Fruit fly (Drosophila melanogaster): ENCODE results near the gene Fhos.

Gene Fhos

dm6 chr3L:8823730-8824374 is 70.4 kb downstream of the Fhos start:
- TF ChIP-seq Vsx2 (GFP tag; optimal IDR thresholded peaks at IDR 0.05; ENCODE audit: partially characterized antibody) (no peak), ey (GFP tag; optimal IDR thresholded peaks at IDR 0.05) (peak; percentile 62), pan (optimal IDR thresholded peaks at IDR 0.05) (no peak), Abd-B (GFP tag; optimal IDR thresholded peaks at IDR 0.05) (no peak), woc (GFP tag; optimal IDR thresholded peaks at IDR 0.05) (peak; percentile 39), br (GFP tag; optimal IDR thresholded peaks at IDR 0.05) (peak; percentile 37), rgr (GFP tag; optimal IDR thresholded peaks at IDR 0.05) (peak; percentile 76), N (GFP tag; optimal IDR thresholded peaks at IDR 0.05) (no peak), CG32264 (GFP tag; optimal IDR thresholded peaks at IDR 0.05) (no peak), Sp1 (GFP tag; optimal IDR thresholded peaks at IDR 0.05) (peak; percentile 67), Jra (GFP tag; optimal IDR thresholded peaks at IDR 0.05) (no peak), HLH106 (tag; optimal IDR thresholded peaks at IDR 0.05) (peak; percentile 57), foxo (GFP tag; optimal IDR thresholded peaks at IDR 0.05) (peak in 1 of 2 experiments; percentile 31), brk (GFP tag; optimal IDR thresholded peaks at IDR 0.05) (peak; percentile 47), Rel (GFP tag; optimal IDR thresholded peaks at IDR 0.05) (no peak), Rel (tag; optimal IDR thresholded peaks at IDR 0.05) (peak; percentile 83), lola (GFP tag; optimal IDR thresholded peaks at IDR 0.05) (no peak), h (GFP tag; optimal IDR thresholded peaks at IDR 0.05) (peak; percentile 63), Hr83 (GFP tag; optimal IDR thresholded peaks at IDR 0.05; ENCODE audit: poor library complexity, severe bottlenecking) (no peak), Mio (GFP tag; optimal IDR thresholded peaks at IDR 0.05) (no peak), psq (GFP tag; optimal IDR thresholded peaks at IDR 0.05) (peak; percentile 46), OdsH (GFP tag; optimal IDR thresholded peaks at IDR 0.05) (peak; percentile 65), Hnf4 (GFP tag; optimal IDR thresholded peaks at IDR 0.05) (peak; percentile 50), Dif (GFP tag; optimal IDR thresholded peaks at IDR 0.05; ENCODE audit: partially characterized antibody) (no peak), sage (GFP tag; optimal IDR thresholded peaks at IDR 0.05) (no peak)

- no peak for TF ChIP-seq CG32264 (GFP tag; optimal IDR thresholded peaks at IDR 0.05)
- no peak for TF ChIP-seq GATAd (GFP tag; optimal IDR thresholded peaks at IDR 0.05)
- no peak for TF ChIP-seq ey (GFP tag; optimal IDR thresholded peaks at IDR 0.05)
- TF ChIP-seq CrebA (GFP tag; optimal IDR thresholded peaks at IDR 0.05; ENCODE audit: borderline replicate concordance) = no peak
- TF ChIP-seq foxo (GFP tag; optimal IDR thresholded peaks at IDR 0.05) = peak in 1 of 2 experiments; percentile 18
- TF ChIP-seq dl (GFP tag; optimal IDR thresholded peaks at IDR 0.05; ENCODE audit: insufficient read depth in 1 of 2, partially characterized antibody in 2 of 2) = no peak
- peak; percentile 56 for TF ChIP-seq fru (GFP tag; optimal IDR thresholded peaks at IDR 0.05)
- peak; percentile 30 for TF ChIP-seq woc (GFP tag; optimal IDR thresholded peaks at IDR 0.05)
- peak; percentile 2 for TF ChIP-seq Jra (GFP tag; optimal IDR thresholded peaks at IDR 0.05)
- no peak for TF ChIP-seq Hr83 (GFP tag; optimal IDR thresholded peaks at IDR 0.05; ENCODE audit: poor library complexity, severe bottlenecking)
- no peak for TF ChIP-seq Hr78 (GFP tag; optimal IDR thresholded peaks at IDR 0.05)
Measured at dm6 chr3L:8824403-8825029, 71.1 kb downstream of the Fhos start.

- TF ChIP-seq br (GFP tag; optimal IDR thresholded peaks at IDR 0.05) (peak; percentile 6), CG9705 (GFP tag; optimal IDR thresholded peaks at IDR 0.05) (no peak), Abd-B (GFP tag; optimal IDR thresholded peaks at IDR 0.05) (no peak), dl (GFP tag; optimal IDR thresholded peaks at IDR 0.05; ENCODE audit: insufficient read depth in 1 of 2, partially characterized antibody in 2 of 2) (peak in 1 of 2 experiments; percentile 44), Hr78 (GFP tag; optimal IDR thresholded peaks at IDR 0.05) (no peak), Rel (GFP tag; optimal IDR thresholded peaks at IDR 0.05) (peak; percentile 78), Rel (tag; optimal IDR thresholded peaks at IDR 0.05) (peak; percentile 94), Myc (optimal IDR thresholded peaks at IDR 0.05) (no peak), Dif (GFP tag; optimal IDR thresholded peaks at IDR 0.05; ENCODE audit: partially characterized antibody) (peak; percentile 76), Hnf4 (GFP tag; optimal IDR thresholded peaks at IDR 0.05) (no peak), h (GFP tag; optimal IDR thresholded peaks at IDR 0.05) (no peak), tai (GFP tag; optimal IDR thresholded peaks at IDR 0.05) (no peak), psq (GFP tag; optimal IDR thresholded peaks at IDR 0.05) (peak; percentile 32), brk (GFP tag; optimal IDR thresholded peaks at IDR 0.05) (peak; percentile 74), CrebA (GFP tag; optimal IDR thresholded peaks at IDR 0.05; ENCODE audit: borderline replicate concordance) (peak; percentile 68), Vsx2 (GFP tag; optimal IDR thresholded peaks at IDR 0.05; ENCODE audit: partially characterized antibody) (peak; percentile 84), pan (optimal IDR thresholded peaks at IDR 0.05) (no peak), HLH106 (tag; optimal IDR thresholded peaks at IDR 0.05) (no peak), sage (GFP tag; optimal IDR thresholded peaks at IDR 0.05) (peak; percentile 50)
Measured at dm6 chr3L:8825030-8825407, 71.6 kb downstream of the Fhos start.

All from whole organism, wandering third instar larva.